Worm (Caenorhabditis elegans): ENCODE measurements around the gene Y51A2B.16.

ce11 chrV:18355742-18356141 is 42.0 kb downstream of the Y51A2B.16 start, which contains the start of gene C08E8.2:
- TF ChIP-seq ces-1 (GFP tag; optimal IDR thresholded peaks at IDR 0.05), result no peak
- TF ChIP-seq mdl-1 (tag; optimal IDR thresholded peaks at IDR 0.05), result no peak
- TF ChIP-seq mdt-29 (GFP tag; IDR thresholded peaks at IDR 0.05), result no peak
